Worm (Caenorhabditis elegans) whole organism, L1 larva: Measurements from ENCODE around the gene utp-20.
A peak's percentile ranks its signal among the peaks of the same experiment; 100 is the strongest.

ENCODE experiments used
- F16B12.6 ChIP-seq: fragments of 150-350 bp; optimal IDR thresholded peaks from 2 replicates; lab custom pipeline; 2014; ENCODE audit warnings: missing biosample characterization, missing genetic modification characterization
- blmp-1 ChIP-seq: fragments of 150-350 bp; optimal IDR thresholded peaks from 2 replicates; lab custom pipeline; 2014; ENCODE audit warnings: missing biosample characterization, missing genetic modification characterization
- ceh-82 ChIP-seq, 3 experiments: fragments of 150-350 bp in 1 of 3; sonication (generic microtip) in 2 of 3; optimal IDR thresholded peaks; 2 replicates each; lab custom pipeline; 2014 to 2017; ENCODE audit warnings: missing biosample characterization in 3 of 3, missing genetic modification characterization in 3 of 3
- isw-1 ChIP-seq: fragments of 200-800 bp; sonication (Bioruptor generic); IDR thresholded peaks from 2 replicates; pipeline ENCODE4 v1.3.6; 2022; ENCODE audit warnings: missing genetic modification characterization, missing compliant biosample characterization
- lsy-2 ChIP-seq, 2 experiments: fragments of 150-350 bp; optimal IDR thresholded peaks; 2 replicates each; lab custom pipeline; 2014; ENCODE audit warnings: missing biosample characterization in 2 of 2, missing genetic modification characterization in 2 of 2
- nhr-76 ChIP-seq: sonication (generic microtip); optimal IDR thresholded peaks from 2 replicates; lab custom pipeline; 2017; ENCODE audit warnings: missing biosample characterization, missing genetic modification characterization
- skn-1 ChIP-seq: fragments of 150-350 bp; optimal IDR thresholded peaks from 2 replicates; lab custom pipeline; 2014; ENCODE audit warnings: missing biosample characterization, missing genetic modification characterization
- snpc-4 ChIP-seq: fragments of 150-350 bp; optimal IDR thresholded peaks from 2 replicates; lab custom pipeline; 2014; ENCODE audit warnings: missing biosample characterization, missing genetic modification characterization
- sox-4 ChIP-seq: sonication (generic microtip); optimal IDR thresholded peaks from 2 replicates; lab custom pipeline; 2016; ENCODE audit warnings: missing genetic modification characterization, missing compliant biosample characterization
- tbx-2 ChIP-seq: sonication (generic microtip); optimal IDR thresholded peaks from 2 replicates; lab custom pipeline; 2016; ENCODE audit warnings: missing genetic modification characterization, missing compliant biosample characterization
- ztf-4 ChIP-seq: fragments of 150-350 bp; optimal IDR thresholded peaks from 2 replicates; lab custom pipeline; 2014; ENCODE audit warnings: missing biosample characterization, missing genetic modification characterization

- TF ChIP-seq isw-1 (GFP tag; lab: Robert Waterston, UW) (no peak), snpc-4 (tag; lab: Kevin White, UChicago) (no peak), ceh-82 (tag; optimal IDR thresholded peaks at IDR 0.05; lab: Kevin White, UChicago) (peak in 1 of 3 experiments; percentile 14), nhr-76 (no peak), tbx-2 (no peak), sox-4 (tag; lab: Kevin White, UChicago) (no peak), blmp-1 (tag; lab: Kevin White, UChicago) (peak; percentile 50), lsy-2 (tag; optimal IDR thresholded peaks at IDR 0.05; lab: Kevin White, UChicago) (peak in 1 of 2 experiments; percentile 14), ztf-4 (tag; lab: Kevin White, UChicago) (no peak), F16B12.6 (tag; lab: Kevin White, UChicago) (no peak), skn-1 (tag; lab: Kevin White, UChicago) (no peak)
Measured at ce11 chrII:6563238-6563637, 27.1 kb downstream of the utp-20 start.
